Fruit fly (Drosophila melanogaster) whole organism, embryonic: ENCODE results near the gene phol.
A peak's percentile ranks its signal among the peaks of the same experiment; 100 is the strongest.

ENCODE experiments used
- Aef1 ChIP-seq: fragments of 200-800 bp; sonication (Bioruptor generic); IDR thresholded peaks from 3 replicates; pipeline ENCODE4 v1.3.6; 2022; ENCODE audit warnings: missing biosample characterization, missing genetic modification characterization
- Antp ChIP-seq: fragments of 200-800 bp; sonication (Bioruptor generic); optimal IDR thresholded peaks from 3 replicates; lab custom pipeline; 2016; ENCODE audit warnings: missing biosample characterization, missing genetic modification characterization
- Asciz ChIP-seq: fragments of 200-800 bp; sonication (Bioruptor generic); optimal IDR thresholded peaks from 2 replicates; lab custom pipeline; 2017; ENCODE audit warnings: missing biosample characterization, mild to moderate bottlenecking, missing genetic modification characterization, missing genetic modification reagents
- Atf-2 ChIP-seq: fragments of 200-800 bp; sonication (Bioruptor generic); optimal IDR thresholded peaks from 2 replicates; lab custom pipeline; 2016; ENCODE audit warnings: missing biosample characterization, missing genetic modification characterization
- Awh ChIP-seq: fragments of 200-800 bp; sonication (Bioruptor generic); IDR thresholded peaks from 2 replicates; pipeline ENCODE4, ENCODE4 v1.3.6; 2022; ENCODE audit warnings: missing biosample characterization, missing genetic modification characterization
- B-H1 ChIP-seq: fragments of 200-800 bp; sonication (Bioruptor generic); IDR thresholded peaks from 3 replicates; pipeline ENCODE4 v1.3.6; 2022; ENCODE audit warnings: missing biosample characterization, missing genetic modification characterization
- CG11093 ChIP-seq: fragments of 200-800 bp; sonication (Bioruptor generic); IDR thresholded peaks from 3 replicates; pipeline ENCODE4 v1.3.6; 2022; ENCODE audit warnings: missing biosample characterization, missing genetic modification characterization
- CG12155 ChIP-seq: fragments of 200-800 bp; sonication (Bioruptor generic); optimal IDR thresholded peaks from 3 replicates; lab custom pipeline; 2016; ENCODE audit warnings: missing biosample characterization, missing genetic modification characterization
- CG13894 ChIP-seq: fragments of 200-800 bp; sonication (Bioruptor generic); optimal IDR thresholded peaks from 3 replicates; lab custom pipeline; 2018; ENCODE audit warnings: missing biosample characterization, mild to moderate bottlenecking, missing genetic modification characterization, moderate library complexity
- CG14014 ChIP-seq: fragments of 200-800 bp; sonication (Bioruptor generic); IDR thresholded peaks from 2 replicates; pipeline ENCODE4 v1.3.6; 2022; ENCODE audit warnings: missing biosample characterization, missing genetic modification characterization
- CG14441 ChIP-seq: fragments of 200-800 bp; sonication (Bioruptor generic); IDR thresholded peaks from 2 replicates; pipeline ENCODE4 v1.3.6; 2022; ENCODE audit warnings: missing biosample characterization, missing genetic modification characterization
- CG1602 ChIP-seq: fragments of 200-800 bp; sonication (Bioruptor generic); optimal IDR thresholded peaks from 3 replicates; lab custom pipeline; 2016; ENCODE audit warnings: missing biosample characterization, missing genetic modification characterization
- CG17359 ChIP-seq: fragments of 200-800 bp; sonication (Bioruptor generic); optimal IDR thresholded peaks from 3 replicates; lab custom pipeline; 2018; ENCODE audit warnings: missing biosample characterization, mild to moderate bottlenecking, missing genetic modification characterization, moderate library complexity
- CG2202 ChIP-seq: fragments of 200-800 bp; sonication (Bioruptor generic); optimal IDR thresholded peaks from 2 replicates; lab custom pipeline; 2018; ENCODE audit warnings: missing biosample characterization, mild to moderate bottlenecking, missing genetic modification characterization
- CG2712 ChIP-seq: fragments of 200-800 bp; optimal IDR thresholded peaks from 3 replicates; lab custom pipeline; 2019; ENCODE audit warnings: missing biosample characterization, mild to moderate bottlenecking, missing genetic modification characterization, moderate library complexity
- CG2889 ChIP-seq: fragments of 200-800 bp; sonication (Bioruptor generic); IDR thresholded peaks from 3 replicates; pipeline ENCODE4 v1.3.6; 2022; ENCODE audit warnings: missing biosample characterization, missing genetic modification characterization
- CG31365 ChIP-seq: fragments of 200-800 bp; sonication (Bioruptor generic); optimal IDR thresholded peaks from 2 replicates; lab custom pipeline; 2018; ENCODE audit warnings: missing biosample characterization, mild to moderate bottlenecking, missing genetic modification characterization
- CG33557 ChIP-seq: fragments of 200-800 bp; sonication (Bioruptor generic); optimal IDR thresholded peaks from 2 replicates; lab custom pipeline; 2019; ENCODE audit warnings: missing biosample characterization, mild to moderate bottlenecking, missing genetic modification characterization, moderate library complexity
- CG34224 ChIP-seq: fragments of 200-800 bp; sonication (Bioruptor generic); IDR thresholded peaks from 3 replicates; pipeline ENCODE4 v1.3.6; 2022; ENCODE audit warnings: missing biosample characterization, missing genetic modification characterization; ENCODE audit not compliant: partially characterized antibody
- CG42726 ChIP-seq: fragments of 200-800 bp; sonication (Bioruptor generic); IDR thresholded peaks from 2 replicates; pipeline ENCODE4 v1.3.6; 2022; ENCODE audit warnings: missing biosample characterization, missing genetic modification characterization; ENCODE audit not compliant: partially characterized antibody
- CG7271 ChIP-seq: fragments of 200-800 bp; sonication (Bioruptor generic); optimal IDR thresholded peaks from 2 replicates; lab custom pipeline; 2018; ENCODE audit warnings: missing biosample characterization, mild to moderate bottlenecking, missing genetic modification characterization, moderate library complexity
- CG7357 ChIP-seq: fragments of 200-800 bp; sonication (Bioruptor generic); IDR thresholded peaks from 3 replicates; pipeline ENCODE4 v1.3.6; 2022; ENCODE audit warnings: missing biosample characterization, missing genetic modification characterization
- CG8281 ChIP-seq: fragments of 200-800 bp; sonication (Bioruptor generic); optimal IDR thresholded peaks from 2 replicates; lab custom pipeline; 2018; ENCODE audit warnings: missing biosample characterization, mild to moderate bottlenecking, missing genetic modification characterization, moderate library complexity
- CG9797 ChIP-seq: fragments of 200-800 bp; sonication (Bioruptor generic); optimal IDR thresholded peaks from 3 replicates; lab custom pipeline; 2018; ENCODE audit warnings: missing biosample characterization, mild to moderate bottlenecking, missing genetic modification characterization
- D ChIP-seq, 2 experiments: fragments of 200-800 bp in 1 of 2; fragments of >200 bp in 1 of 2; sonication (Bioruptor generic) in 1 of 2; optimal IDR thresholded peaks; 2 replicates in 1 of 2; 3 replicates in 1 of 2; lab custom pipeline; 2017; ENCODE audit warnings: mild to moderate bottlenecking in 1 of 2, missing biosample characterization in 1 of 2, missing genetic modification characterization in 1 of 2, missing genetic modification reagents in 1 of 2
- Hmr ChIP-seq: fragments of 200-800 bp; sonication (Bioruptor generic); optimal IDR thresholded peaks from 3 replicates; lab custom pipeline; 2017; ENCODE audit warnings: mild to moderate bottlenecking, missing biosample characterization, missing genetic modification reagents, missing genetic modification characterization
- Nf-YB ChIP-seq: fragments of 200-800 bp; sonication (Bioruptor generic); optimal IDR thresholded peaks from 3 replicates; lab custom pipeline; 2019; ENCODE audit warnings: missing biosample characterization, mild to moderate bottlenecking, missing genetic modification characterization, moderate library complexity
- Opbp ChIP-seq: fragments of 200-800 bp; sonication (Bioruptor generic); IDR thresholded peaks from 3 replicates; pipeline ENCODE4 v1.3.6; 2022; ENCODE audit warnings: missing biosample characterization, missing genetic modification characterization; ENCODE audit not compliant: partially characterized antibody
- Scr ChIP-seq: fragments of 200-800 bp; sonication (Bioruptor generic); IDR thresholded peaks from 2 replicates; pipeline ENCODE4 v1.3.6; 2022; ENCODE audit warnings: missing biosample characterization, missing genetic modification characterization; ENCODE audit not compliant: partially characterized antibody
- Stat92E ChIP-seq, 3 experiments: fragments of >200 bp in 2 of 3; fragments of 200-800 bp in 1 of 3; sonication (Bioruptor generic) in 1 of 3; optimal IDR thresholded peaks; 2 replicates each; lab custom pipeline; 2017 to 2019; ENCODE audit warnings: missing biosample characterization in 3 of 3, missing genetic modification characterization in 3 of 3, mild to moderate bottlenecking in 1 of 3, moderate library complexity in 1 of 3
- Tbp ChIP-seq: fragments of >200 bp; optimal IDR thresholded peaks from 2 replicates; lab custom pipeline; 2018; ENCODE audit warnings: missing biosample characterization, missing genetic modification characterization
- YL-1 ChIP-seq: fragments of 200-800 bp; sonication (Bioruptor generic); optimal IDR thresholded peaks from 3 replicates; lab custom pipeline; 2017; ENCODE audit warnings: missing biosample characterization, mild to moderate bottlenecking, missing genetic modification characterization
- bcd ChIP-seq: fragments of 200-800 bp; sonication (Bioruptor generic); optimal IDR thresholded peaks from 2 replicates; lab custom pipeline; 2017; ENCODE audit warnings: missing biosample characterization, mild to moderate bottlenecking, missing genetic modification characterization
- br ChIP-seq: fragments of >200 bp; optimal IDR thresholded peaks from 2 replicates; lab custom pipeline; 2017
- chn ChIP-seq: fragments of 200-800 bp; sonication (Bioruptor generic); optimal IDR thresholded peaks from 2 replicates; lab custom pipeline; 2016; ENCODE audit warnings: missing biosample characterization, missing genetic modification characterization
- ci ChIP-seq: fragments of 200-800 bp; sonication (Bioruptor generic); IDR thresholded peaks from 3 replicates; pipeline ENCODE4 v1.3.6; 2022; ENCODE audit warnings: missing biosample characterization, missing genetic modification characterization
- corto ChIP-seq: fragments of 200-800 bp; sonication (Bioruptor generic); optimal IDR thresholded peaks from 2 replicates; lab custom pipeline; 2016; ENCODE audit warnings: missing biosample characterization, mild to moderate bottlenecking, missing genetic modification characterization, moderate library complexity
- gcm ChIP-seq: fragments of 200-800 bp; sonication (Bioruptor generic); optimal IDR thresholded peaks from 2 replicates; lab custom pipeline; 2019; ENCODE audit warnings: missing biosample characterization, mild to moderate bottlenecking, missing genetic modification characterization, moderate library complexity
- grau ChIP-seq: fragments of 200-800 bp; optimal IDR thresholded peaks from 3 replicates; lab custom pipeline; 2019; ENCODE audit warnings: missing biosample characterization, mild to moderate bottlenecking, missing genetic modification characterization, moderate library complexity
- ham ChIP-seq: fragments of 200-800 bp; sonication (Bioruptor generic); IDR thresholded peaks from 2 replicates; pipeline ENCODE4 v1.3.6; 2022; ENCODE audit warnings: missing biosample characterization, missing genetic modification characterization
- jumu ChIP-seq: fragments of 200-800 bp; sonication (Bioruptor generic); optimal IDR thresholded peaks from 3 replicates; lab custom pipeline; 2016; ENCODE audit warnings: missing biosample characterization, missing genetic modification characterization
- kah ChIP-seq: fragments of 200-800 bp; sonication (Bioruptor generic); optimal IDR thresholded peaks from 2 replicates; lab custom pipeline; 2018; ENCODE audit warnings: missing biosample characterization, mild to moderate bottlenecking, missing genetic modification characterization
- lmd ChIP-seq: fragments of 200-800 bp; sonication (Bioruptor generic); IDR thresholded peaks from 2 replicates; pipeline ENCODE4 v1.3.6; 2022; ENCODE audit warnings: missing biosample characterization, missing genetic modification characterization
- sd ChIP-seq: fragments of 200-800 bp; sonication (Bioruptor generic); optimal IDR thresholded peaks from 3 replicates; lab custom pipeline; 2018; ENCODE audit warnings: missing biosample characterization, mild to moderate bottlenecking, missing genetic modification characterization, moderate library complexity
- tap ChIP-seq: fragments of 200-800 bp; optimal IDR thresholded peaks from 3 replicates; lab custom pipeline; 2019; ENCODE audit warnings: missing biosample characterization, mild to moderate bottlenecking, missing genetic modification characterization, moderate library complexity
- unc-4 ChIP-seq: fragments of 200-800 bp; sonication (Bioruptor generic); IDR thresholded peaks from 2 replicates; pipeline ENCODE4 v1.3.6; 2022; ENCODE audit warnings: missing biosample characterization, missing genetic modification characterization; ENCODE audit not compliant: partially characterized antibody
- wor ChIP-seq: fragments of 200-800 bp; sonication (Bioruptor generic); IDR thresholded peaks from 2 replicates; pipeline ENCODE4 v1.3.6; 2022; ENCODE audit warnings: missing biosample characterization, missing genetic modification characterization
- yki ChIP-seq: fragments of >200 bp; optimal IDR thresholded peaks from 3 replicates; lab custom pipeline; 2018

phol gene

DNA sequence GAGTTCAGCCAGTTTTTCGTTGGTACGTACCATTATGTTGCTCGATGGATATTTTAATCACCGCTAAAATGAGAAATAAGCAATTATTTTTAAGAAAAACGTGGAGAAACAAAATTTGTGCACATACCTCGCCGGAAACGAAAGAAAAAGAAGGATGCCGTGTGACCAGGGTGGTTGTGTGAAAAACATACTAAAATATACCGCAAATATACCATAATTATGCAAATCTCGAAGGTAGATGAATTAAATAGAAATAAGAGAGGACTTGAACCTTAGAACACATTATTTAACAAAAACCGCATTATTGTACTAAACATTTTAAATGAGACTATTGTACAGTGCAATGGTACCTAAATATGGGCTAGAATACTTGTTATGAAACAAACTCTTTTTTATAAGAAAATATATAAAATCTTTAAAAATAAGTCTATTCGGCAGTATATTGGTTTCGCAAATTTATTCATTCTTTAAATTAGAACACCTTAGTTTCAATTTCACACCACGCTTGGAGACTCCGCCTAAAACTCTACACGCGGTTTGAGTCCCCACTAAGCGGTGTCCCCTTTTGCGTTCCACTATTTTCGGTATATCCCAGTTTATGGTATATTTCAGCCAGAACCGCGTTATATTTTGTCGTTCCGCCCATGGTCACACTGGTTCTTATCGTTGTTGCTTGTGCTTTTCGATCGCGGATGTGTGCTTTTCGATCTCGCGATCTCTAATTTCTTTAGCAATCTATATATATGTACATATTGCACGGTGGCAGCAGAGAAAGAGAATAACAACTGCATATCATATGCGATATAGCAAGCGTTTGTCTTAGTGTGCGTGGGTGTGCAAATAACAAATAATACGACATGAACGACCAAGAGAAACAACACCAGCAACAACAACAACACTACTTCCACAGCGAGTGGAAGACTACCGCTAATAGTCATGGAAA lies 26.1 kb downstream of the phol start, which contains the start of the genes RpS17 and MTF-1 (continued):
- TF ChIP-seq CG2889 (GFP tag; lab: Robert Waterston, UW) (no peak), chn (GFP tag; lab: Kevin White, UChicago) (no peak), br (lab: Kevin White, UChicago) (no peak), CG1602 (GFP tag; lab: Kevin White, UChicago) (no peak), CG9797 (GFP tag; lab: Kevin White, UChicago) (peak; percentile 85), CG12155 (GFP tag; lab: Kevin White, UChicago) (peak; percentile 98), bcd (GFP tag; lab: Kevin White, UChicago) (peak; percentile 48), gcm (peak; percentile 46), CG2202 (peak; percentile 43), Opbp (GFP tag; lab: Robert Waterston, UW) (no peak), D (optimal IDR thresholded peaks at IDR 0.05; lab: Kevin White, UChicago) (no peak), D (GFP tag; optimal IDR thresholded peaks at IDR 0.05; lab: Kevin White, UChicago) (no peak), kah (GFP tag; lab: Kevin White, UChicago) (peak; percentile 57), grau (tag; lab: Kevin White, UChicago) (peak; percentile 40), Hmr (GFP tag; lab: Kevin White, UChicago) (peak; percentile 66), CG11093 (GFP tag; lab: Robert Waterston, UW) (no peak), jumu (GFP tag; lab: Kevin White, UChicago) (no peak), Asciz (GFP tag; lab: Kevin White, UChicago) (peak; percentile 45), ci (peak; percentile 90), CG14014 (peak; percentile 39; the same call in 1 of the 2 replicates), ham (GFP tag; lab: Robert Waterston, UW) (no peak), Aef1 (GFP tag; lab: Robert Waterston, UW) (no peak), lmd (GFP tag; lab: Robert Waterston, UW) (no peak; the same call in 1 of the 2 replicates), CG42726 (no peak), Atf-2 (GFP tag; lab: Kevin White, UChicago) (no peak), CG2712 (tag; lab: Kevin White, UChicago) (peak; percentile 47), Tbp (GFP tag; lab: Kevin White, UChicago) (peak; percentile 50), Antp (no peak), CG34224 (GFP tag; lab: Robert Waterston, UW) (no peak), CG33557 (GFP tag; lab: Kevin White, UChicago) (peak; percentile 39), CG7357 (GFP tag; lab: Robert Waterston, UW) (no peak), Nf-YB (GFP tag; lab: Kevin White, UChicago) (peak; percentile 21), CG7271 (tag; lab: Kevin White, UChicago) (peak; percentile 60), Stat92E (GFP tag; optimal IDR thresholded peaks at IDR 0.05; lab: Kevin White, UChicago) (peak in 1 of 3 experiments; percentile 30), CG31365 (peak; percentile 25), Scr (GFP tag; lab: Robert Waterston, UW) (no peak; the same call in 1 of the 2 replicates), sd (tag; lab: Kevin White, UChicago) (no peak), corto (GFP tag; lab: Kevin White, UChicago) (no peak), yki (lab: Kevin White, UChicago) (no peak), wor (GFP tag; lab: Robert Waterston, UW) (no peak), unc-4 (GFP tag; lab: Robert Waterston, UW) (no peak), CG13894 (peak; percentile 28), tap (tag; lab: Kevin White, UChicago) (peak; percentile 26), YL-1 (GFP tag; lab: Kevin White, UChicago) (peak; percentile 83), CG14441 (GFP tag; lab: Robert Waterston, UW) (peak; percentile 21; the same call in 1 of the 2 replicates), CG8281 (tag; lab: Kevin White, UChicago) (no peak), CG17359 (tag; lab: Kevin White, UChicago) (peak; percentile 37), Awh (peak; percentile 38; the same call in 1 of the 2 replicates), B-H1 (GFP tag; lab: Robert Waterston, UW) (peak; percentile 12; the same call in 1 of the 3 replicates)
